Worm (Caenorhabditis elegans) whole organism, midembryonic: Measurements from ENCODE around the gene clik-1.

ENCODE experiments used
- T22C8.4 ChIP-seq: fragments of 200-800 bp; sonication (Bioruptor generic); IDR thresholded peaks from 2 replicates; pipeline ENCODE4 v1.3.6; 2022; ENCODE audit warnings: missing genetic modification characterization, missing compliant biosample characterization
- cog-1 ChIP-seq: sonication (generic microtip); optimal IDR thresholded peaks from 2 replicates; lab custom pipeline; 2016; ENCODE audit warnings: missing genetic modification characterization, missing compliant biosample characterization
- flt-1 ChIP-seq: fragments of 200-800 bp; sonication (Bioruptor generic); IDR thresholded peaks from 2 replicates; pipeline ENCODE4 v1.3.6; 2022; ENCODE audit warnings: missing genetic modification characterization, missing compliant biosample characterization
- klf-2 ChIP-seq: fragments of 200-800 bp; sonication (Bioruptor generic); conservative IDR thresholded peaks from 2 replicates; pipeline ENCODE4 v1.3.6; 2022; ENCODE audit warnings: missing genetic modification reagents, missing genetic modification characterization, missing compliant biosample characterization
- med-1 ChIP-seq: sonication (generic microtip); optimal IDR thresholded peaks from 2 replicates; lab custom pipeline; 2017; ENCODE audit warnings: missing genetic modification characterization, mild to moderate bottlenecking, missing compliant biosample characterization, antibody characterized with exemption, missing genetic modification reagents; ENCODE audit not compliant: insufficient read depth
- ref-1 ChIP-seq: fragments of 200-800 bp; sonication (Bioruptor generic); conservative IDR thresholded peaks from 2 replicates; pipeline ENCODE4 v1.3.6; 2022; ENCODE audit warnings: missing genetic modification reagents, missing genetic modification characterization, missing compliant biosample characterization
- tab-1 ChIP-seq: fragments of 200-800 bp; sonication (Bioruptor generic); IDR thresholded peaks from 2 replicates; pipeline ENCODE4 v1.3.6; 2022; ENCODE audit warnings: missing genetic modification characterization, missing compliant biosample characterization
- ztf-23 ChIP-seq: fragments of 200-800 bp; sonication (Bioruptor generic); IDR thresholded peaks from 2 replicates; pipeline ENCODE4 v1.3.6; 2022; ENCODE audit warnings: missing genetic modification reagents, missing genetic modification characterization, missing compliant biosample characterization
- ztf-29 ChIP-seq: fragments of 200-800 bp; sonication (Bioruptor generic); IDR thresholded peaks from 2 replicates; pipeline ENCODE4 v1.3.6; 2022; ENCODE audit warnings: missing genetic modification reagents, missing genetic modification characterization, missing compliant biosample characterization

The clik-1 gene

DNA sequence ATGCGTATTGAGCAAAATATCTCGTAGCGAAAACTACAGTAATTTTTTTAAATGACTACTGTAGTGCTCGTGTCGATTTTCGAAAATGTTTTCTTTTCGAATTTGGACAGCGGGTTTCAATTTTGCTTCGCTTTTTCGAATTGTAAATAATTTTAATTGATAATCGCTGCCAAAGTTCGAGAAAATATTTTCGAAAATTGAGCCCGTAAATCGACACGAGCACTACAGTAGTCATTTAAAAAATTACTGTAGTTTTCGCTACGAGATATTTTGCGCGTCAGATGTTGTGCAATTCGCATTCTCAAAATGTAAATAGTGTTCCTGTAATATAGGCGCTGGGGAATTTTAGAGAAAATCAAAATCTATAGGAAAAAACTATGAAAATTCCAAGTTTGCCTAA lies 13.7 kb upstream of the clik-1 start:
- TF ChIP-seq klf-2 (GFP tag; lab: Robert Waterston, UW) (no peak), flt-1 (GFP tag; lab: Robert Waterston, UW) (no peak)

DNA sequence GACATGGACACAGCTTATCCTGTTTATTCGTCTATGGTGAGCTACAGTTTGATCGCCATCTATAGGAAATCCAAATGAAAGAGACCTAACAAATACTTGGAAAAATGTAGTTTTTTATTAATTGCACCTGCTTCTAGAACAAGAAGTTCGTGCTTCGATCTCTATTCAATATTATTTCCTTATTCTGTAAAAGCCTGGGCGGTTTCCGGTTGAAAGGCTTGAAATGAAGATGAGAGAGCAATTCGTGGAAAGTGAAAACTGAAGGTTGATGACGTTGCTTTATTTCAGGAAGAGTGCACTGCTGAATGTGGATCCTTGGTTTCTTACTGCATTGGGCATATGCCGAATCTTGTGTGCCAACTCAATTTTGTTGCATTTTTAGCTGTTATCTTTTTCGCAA lies 12.1 kb upstream of the clik-1 start:
- no peak for TF ChIP-seq ztf-29 (GFP tag; lab: Robert Waterston, UW)
- TF ChIP-seq klf-2 (GFP tag; lab: Robert Waterston, UW): no peak
- no peak for TF ChIP-seq flt-1 (GFP tag; lab: Robert Waterston, UW)
- TF ChIP-seq ztf-23 (GFP tag; lab: Robert Waterston, UW): no peak
- no peak for TF ChIP-seq med-1 (GFP tag; lab: Kevin White, UChicago)
- no peak for TF ChIP-seq tab-1 (GFP tag; lab: Robert Waterston, UW)
- TF ChIP-seq ref-1 (GFP tag; lab: Robert Waterston, UW): no peak
- no peak for TF ChIP-seq T22C8.4
- TF ChIP-seq cog-1: no peak

DNA sequence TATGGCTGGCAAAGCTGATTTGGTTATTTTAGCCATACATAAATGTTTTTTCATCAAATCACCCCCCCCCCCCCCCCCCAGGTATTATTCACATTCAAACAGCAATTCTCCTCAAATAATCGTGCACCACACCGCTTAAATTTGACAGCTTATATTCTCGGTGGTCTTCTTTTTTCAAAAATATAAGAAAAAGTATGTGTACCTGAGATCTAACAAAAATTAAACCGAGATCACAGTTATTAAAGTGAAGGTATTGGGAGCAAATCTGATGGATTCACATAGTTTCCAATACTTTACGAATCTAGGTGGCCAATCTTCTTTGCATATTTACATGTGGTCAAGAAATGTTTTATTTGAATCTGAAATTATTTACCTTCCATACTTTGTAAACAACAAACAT lies 11.6 kb upstream of the clik-1 start, which contains the start of gene ZC404.15:
Gene ZC404.15, plus strand, starts transcription at position 301 of the 400 bp plus-strand sequence.
- TF ChIP-seq tab-1 (GFP tag; lab: Robert Waterston, UW) (no peak), T22C8.4 (no peak), cog-1 (no peak), flt-1 (GFP tag; lab: Robert Waterston, UW) (no peak), ztf-23 (GFP tag; lab: Robert Waterston, UW) (no peak), klf-2 (GFP tag; lab: Robert Waterston, UW) (no peak), ref-1 (GFP tag; lab: Robert Waterston, UW) (no peak), ztf-29 (GFP tag; lab: Robert Waterston, UW) (no peak), med-1 (GFP tag; lab: Kevin White, UChicago) (no peak)

DNA sequence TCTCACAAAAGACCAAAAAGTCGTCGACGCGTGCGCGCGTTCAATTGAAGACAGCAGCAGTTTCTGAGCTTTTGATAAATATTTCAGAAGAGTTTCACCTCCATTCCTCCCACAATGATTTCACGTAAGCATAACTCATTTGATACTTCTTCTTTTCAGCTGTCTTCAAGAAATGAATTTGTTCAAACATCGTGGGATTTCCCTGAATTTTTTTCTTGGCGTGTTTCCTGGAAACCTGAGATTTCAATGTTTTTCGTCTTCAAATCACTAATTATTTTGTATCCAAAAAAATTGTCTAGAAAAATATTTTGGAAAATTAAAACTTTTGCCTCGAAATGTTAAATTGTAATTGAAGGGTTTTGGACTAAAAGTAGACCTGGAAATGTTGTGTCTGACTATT lies 9.9 kb upstream of the clik-1 start:
- TF ChIP-seq cog-1 (no peak), ztf-23 (GFP tag; lab: Robert Waterston, UW) (no peak), klf-2 (GFP tag; lab: Robert Waterston, UW) (no peak), ref-1 (GFP tag; lab: Robert Waterston, UW) (no peak), flt-1 (GFP tag; lab: Robert Waterston, UW) (no peak), tab-1 (GFP tag; lab: Robert Waterston, UW) (no peak), med-1 (GFP tag; lab: Kevin White, UChicago) (no peak), ztf-29 (GFP tag; lab: Robert Waterston, UW) (no peak), T22C8.4 (no peak)

DNA sequence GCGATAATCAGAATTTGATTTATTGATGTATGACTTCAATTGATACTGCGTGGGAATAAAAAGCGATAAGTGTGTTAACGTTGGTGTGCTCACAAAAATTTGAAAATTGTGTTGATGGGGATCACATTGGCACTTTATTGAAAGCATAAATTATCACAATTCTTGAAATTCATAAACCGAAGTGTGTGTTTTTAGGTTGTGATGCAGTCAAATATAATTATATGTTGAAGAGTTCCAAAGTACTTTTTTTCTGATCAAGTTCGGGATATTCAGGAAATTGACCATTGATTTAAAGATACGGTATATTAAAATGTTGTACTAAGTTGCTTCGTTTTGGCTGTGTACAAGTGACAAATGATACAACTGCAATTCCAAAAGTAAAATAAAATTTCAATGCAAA lies 7.2 kb upstream of the clik-1 start, which contains the start of gene srh-28:
Gene srh-28, minus strand, starts transcription at position 101 of the 400 bp plus-strand sequence.
- TF ChIP-seq klf-2 (GFP tag; lab: Robert Waterston, UW) (no peak), ztf-23 (GFP tag; lab: Robert Waterston, UW) (no peak), flt-1 (GFP tag; lab: Robert Waterston, UW) (no peak), ref-1 (GFP tag; lab: Robert Waterston, UW) (no peak), ztf-29 (GFP tag; lab: Robert Waterston, UW) (no peak), tab-1 (GFP tag; lab: Robert Waterston, UW) (no peak), T22C8.4 (no peak), med-1 (GFP tag; lab: Kevin White, UChicago) (no peak), cog-1 (no peak)

ce11 chrV:6773735-6774134 lies 5.2 kb upstream of the clik-1 start, which contains the start of gene ZC404.16:
TSS of gene ZC404.16 (minus strand) at chrV:6773835.
- no peak for TF ChIP-seq T22C8.4
- no peak for TF ChIP-seq ref-1 (GFP tag; lab: Robert Waterston, UW)
- no peak for TF ChIP-seq cog-1
- no peak for TF ChIP-seq klf-2 (GFP tag; lab: Robert Waterston, UW)
- TF ChIP-seq flt-1 (GFP tag; lab: Robert Waterston, UW): no peak
- TF ChIP-seq med-1 (GFP tag; lab: Kevin White, UChicago): no peak
- TF ChIP-seq ztf-23 (GFP tag; lab: Robert Waterston, UW): no peak
- TF ChIP-seq tab-1 (GFP tag; lab: Robert Waterston, UW): no peak
- no peak for TF ChIP-seq ztf-29 (GFP tag; lab: Robert Waterston, UW)

- TF ChIP-seq tab-1 (GFP tag; lab: Robert Waterston, UW): no peak
Measured at ce11 chrV:6771645-6772044, 3.1 kb upstream of the clik-1 start, which contains the start of gene srh-30. TSS of gene srh-30 (minus strand) at chrV:6771745.

DNA sequence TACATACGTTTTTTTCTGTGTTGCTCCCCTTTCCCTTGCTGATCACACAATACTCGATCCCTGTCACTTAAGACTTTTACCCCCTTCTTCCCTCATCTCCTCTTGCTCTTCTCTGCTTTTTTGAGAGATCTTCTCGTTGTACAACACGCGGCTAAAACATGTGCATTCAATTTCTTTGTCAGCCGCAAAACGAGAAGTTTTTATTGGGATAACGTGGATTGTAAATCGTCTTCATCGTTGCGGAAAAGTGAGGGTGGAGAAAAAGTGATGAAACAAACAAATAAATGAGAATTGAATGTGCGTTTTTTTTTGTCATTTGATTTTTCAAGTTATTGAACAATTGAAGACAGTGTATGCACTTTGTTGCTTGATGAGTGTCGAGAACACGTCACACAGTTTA lies 908 bp upstream of the clik-1 start:
- no peak for TF ChIP-seq ref-1 (GFP tag; lab: Robert Waterston, UW)
- TF ChIP-seq tab-1 (GFP tag; lab: Robert Waterston, UW): no peak
- no peak for TF ChIP-seq cog-1
- no peak for TF ChIP-seq klf-2 (GFP tag; lab: Robert Waterston, UW)
- no peak for TF ChIP-seq flt-1 (GFP tag; lab: Robert Waterston, UW)
- TF ChIP-seq ztf-23 (GFP tag; lab: Robert Waterston, UW): no peak
- no peak for TF ChIP-seq med-1 (GFP tag; lab: Kevin White, UChicago)

- no peak for TF ChIP-seq klf-2 (GFP tag; lab: Robert Waterston, UW)
- no peak for TF ChIP-seq flt-1 (GFP tag; lab: Robert Waterston, UW)
- no peak for TF ChIP-seq T22C8.4
- TF ChIP-seq ref-1 (GFP tag; lab: Robert Waterston, UW): no peak
Measured at ce11 chrV:6767576-6767975, 956 bp downstream of the clik-1 start.

- TF ChIP-seq ztf-23 (GFP tag; lab: Robert Waterston, UW) (0 out of 2 replicates have a peak, but pooled peaks have one; percentile 2), klf-2 (GFP tag; lab: Robert Waterston, UW) (no peak)
Measured at ce11 chrV:6764972-6765371, 3.6 kb downstream of the clik-1 start, which contains the start of gene bbs-8. TSS of gene bbs-8 (minus strand) at chrV:6765072.
